Worm (Caenorhabditis elegans) whole organism, L4 larva: ENCODE measurements around the gene coa-7.

Experiments
- F10B5.3 ChIP-seq: sonication (generic microtip); optimal IDR thresholded peaks from 2 replicates; lab custom pipeline; 2016; ENCODE audit warnings: mild to moderate bottlenecking, missing genetic modification characterization, missing compliant biosample characterization
- aly-2 ChIP-seq: sonication (generic microtip); optimal IDR thresholded peaks from 2 replicates; lab custom pipeline; 2018; ENCODE audit warnings: missing biosample characterization, missing genetic modification characterization
- ama-1 ChIP-seq: fragments of 150-350 bp; optimal IDR thresholded peaks from 2 replicates; lab custom pipeline; 2014; ENCODE audit warnings: inconsistent platforms, mixed read lengths
- attf-4 ChIP-seq: sonication (generic microtip); optimal IDR thresholded peaks from 3 replicates; lab custom pipeline; 2017; ENCODE audit warnings: missing biosample characterization, missing genetic modification characterization
- daf-19 ChIP-seq: fragments of 200-800 bp; sonication (Bioruptor generic); conservative IDR thresholded peaks from 2 replicates; pipeline ENCODE4 v1.3.6; 2022; ENCODE audit warnings: missing genetic modification characterization, missing compliant biosample characterization
- jun-1 ChIP-seq: fragments of 150-350 bp; optimal IDR thresholded peaks from 2 replicates; lab custom pipeline; 2014; ENCODE audit warnings: missing biosample characterization, missing genetic modification reagents, missing genetic modification characterization
- lir-3 ChIP-seq: sonication (generic microtip); optimal IDR thresholded peaks from 2 replicates; lab custom pipeline; 2016; ENCODE audit warnings: mild to moderate bottlenecking, missing genetic modification characterization, missing compliant biosample characterization
- mep-1 ChIP-seq: fragments of 150-350 bp; sonication (generic microtip); optimal IDR thresholded peaks from 3 replicates; lab custom pipeline; 2014; ENCODE audit warnings: missing biosample characterization, missing genetic modification characterization
- nhr-102 ChIP-seq: sonication (generic microtip); optimal IDR thresholded peaks from 2 replicates; lab custom pipeline; 2016; ENCODE audit warnings: mild to moderate bottlenecking, missing genetic modification characterization, moderate library complexity, missing compliant biosample characterization
- nhr-237 ChIP-seq: sonication (generic microtip); optimal IDR thresholded peaks from 2 replicates; lab custom pipeline; 2017; ENCODE audit warnings: missing biosample characterization, missing genetic modification characterization
- pha-4 ChIP-seq, 2 experiments: fragments of 150-350 bp in 1 of 2; fragments of 200-800 bp in 1 of 2; sonication (Bioruptor generic) in 1 of 2; IDR thresholded peaks in 1 of 2; optimal IDR thresholded peaks in 1 of 2; 2 replicates each; pipeline versions ENCODE4 v1.3.6 to Lab custom; 2014 to 2022; ENCODE audit warnings: missing genetic modification characterization in 2 of 2, missing genetic modification reagents in 2 of 2, missing biosample characterization in 1 of 2, missing compliant biosample characterization in 1 of 2
- pqm-1 ChIP-seq: sonication (generic microtip); optimal IDR thresholded peaks from 2 replicates; lab custom pipeline; 2017; ENCODE audit warnings: missing biosample characterization, missing genetic modification characterization
- set-16 ChIP-seq: fragments of 200-800 bp; sonication (Bioruptor generic); IDR thresholded peaks from 2 replicates; pipeline ENCODE4 v1.3.6; 2022; ENCODE audit warnings: missing genetic modification reagents, missing genetic modification characterization, missing compliant biosample characterization
- unc-130 ChIP-seq: sonication (generic microtip); optimal IDR thresholded peaks from 2 replicates; lab custom pipeline; 2016; ENCODE audit warnings: missing genetic modification reagents, missing genetic modification characterization, missing compliant biosample characterization

DNA sequence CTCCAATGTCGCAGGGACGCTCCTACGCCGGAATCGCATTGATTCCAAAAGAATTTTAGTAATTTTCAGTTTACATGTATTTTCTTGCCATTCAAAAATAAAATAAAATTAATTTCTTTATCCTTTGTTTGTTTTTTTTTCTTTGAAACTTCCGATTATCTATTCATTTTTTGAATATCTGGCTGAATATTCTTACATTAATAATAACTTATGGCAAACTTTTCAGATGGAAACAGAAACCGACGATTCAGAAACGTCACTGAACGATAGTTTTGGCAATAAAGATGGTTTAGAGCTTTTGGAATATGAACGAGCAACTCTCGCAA lies 45.0 kb upstream of the coa-7 start, which contains the start of gene xpf-1:
- TF ChIP-seq aly-2 (tag; lab: Kevin White, UChicago) (no peak), jun-1 (no peak), attf-4 (tag; lab: Kevin White, UChicago) (no peak), mep-1 (tag; lab: Kevin White, UChicago) (no peak), pqm-1 (tag; lab: Kevin White, UChicago) (no peak), F10B5.3 (tag; lab: Kevin White, UChicago) (no peak), unc-130 (no peak), nhr-102 (no peak), pha-4 (GFP tag; IDR thresholded peaks at IDR 0.05; lab: Robert Waterston, UW) (no peak), pha-4 (tag; optimal IDR thresholded peaks at IDR 0.05; lab: Kevin White, UChicago) (no peak), nhr-237 (tag; lab: Kevin White, UChicago) (no peak), set-16 (GFP tag; lab: Robert Waterston, UW) (no peak), lir-3 (tag; lab: Kevin White, UChicago) (no peak), daf-19 (GFP tag; lab: Robert Waterston, UW) (no peak), ama-1 (lab: Kevin White, UChicago) (no peak)
